Fruit fly (Drosophila melanogaster): ENCODE results near the gene mei-41.

DNA sequence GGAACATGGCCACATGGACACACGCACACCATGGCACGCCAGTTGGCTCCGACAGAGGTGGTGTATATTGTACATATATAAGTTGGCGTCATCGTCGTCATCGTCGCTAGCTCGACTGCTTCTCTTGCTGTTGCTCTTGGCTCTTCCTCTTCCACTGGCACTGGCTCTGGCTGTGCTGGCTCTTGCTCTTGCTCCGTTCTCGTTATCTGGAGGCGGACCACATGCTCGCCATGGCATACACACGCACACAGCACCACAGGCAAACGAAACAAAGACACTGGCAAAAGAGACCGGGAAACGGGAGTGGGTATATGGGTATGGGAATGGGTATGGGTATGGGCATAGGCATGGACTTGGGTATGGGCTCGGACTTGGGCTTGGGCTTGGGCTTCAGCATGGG is 33.6 kb downstream of the mei-41 start:
- no peak for TF ChIP-seq acj6 (GFP tag; optimal IDR thresholded peaks at IDR 0.05)
- TF ChIP-seq Smox (GFP tag; optimal IDR thresholded peaks at IDR 0.05) = no peak
- peak; percentile 45; the same call in 1 of the 3 replicates for TF ChIP-seq CG6163 (GFP tag; IDR thresholded peaks at IDR 0.05)
- no peak for TF ChIP-seq cyc (GFP tag; optimal IDR thresholded peaks at IDR 0.05)
- TF ChIP-seq CG9139 (GFP tag; optimal IDR thresholded peaks at IDR 0.05) = peak; percentile 4
- no peak for TF ChIP-seq Eip75B (GFP tag; optimal IDR thresholded peaks at IDR 0.05)
- TF ChIP-seq Sox15 (GFP tag; optimal IDR thresholded peaks at IDR 0.05) = no peak
- no peak for TF ChIP-seq dsx (GFP tag; optimal IDR thresholded peaks at IDR 0.05; ENCODE audit: poor library complexity, severe bottlenecking)
- peak; percentile 9 for TF ChIP-seq Lpt (GFP tag; optimal IDR thresholded peaks at IDR 0.05)
- TF ChIP-seq Hr39 (GFP tag; optimal IDR thresholded peaks at IDR 0.05) = no peak
- no peak for TF ChIP-seq Blimp-1 (GFP tag; optimal IDR thresholded peaks at IDR 0.05)
- TF ChIP-seq CG1621 (tag; optimal IDR thresholded peaks at IDR 0.05) = no peak
- TF ChIP-seq CG3032 (tag; optimal IDR thresholded peaks at IDR 0.05) = no peak

All from whole organism, prepupa.